Worm (Caenorhabditis elegans) whole organism, late embryonic: ENCODE measurements around the gene ZC416.2.

Experiments
- sox-4 ChIP-seq: sonication (generic microtip); optimal IDR thresholded peaks from 2 replicates; lab custom pipeline; 2017; ENCODE audit warnings: mild to moderate bottlenecking, missing genetic modification characterization, inconsistent platforms, missing compliant biosample characterization
- tbx-2 ChIP-seq: sonication (generic microtip); optimal IDR thresholded peaks from 2 replicates; lab custom pipeline; 2016; ENCODE audit warnings: missing genetic modification characterization, missing compliant biosample characterization

DNA sequence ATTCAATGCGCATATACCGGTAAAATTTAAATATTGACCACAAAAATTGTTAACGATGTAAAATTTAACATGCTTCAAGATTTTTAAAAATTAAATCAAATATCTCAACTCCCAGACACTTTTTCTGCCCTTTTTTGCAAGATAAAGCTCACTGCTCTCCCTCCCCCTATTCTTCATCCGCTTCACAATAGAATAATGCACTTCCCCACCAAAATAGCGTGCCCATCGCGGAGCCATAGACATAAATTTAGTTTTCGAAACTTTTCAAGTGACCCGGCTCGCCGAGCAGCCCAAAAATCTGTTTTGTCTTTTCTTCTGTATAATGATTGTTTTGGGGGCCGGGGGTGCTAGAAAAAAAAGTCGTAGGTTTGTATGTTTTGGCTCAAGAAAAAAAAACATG, 34.4 kb downstream of the ZC416.2 start:
- TF ChIP-seq sox-4, result no peak
- TF ChIP-seq tbx-2 (tag; lab: Kevin White, UChicago), result no peak
